Fruit fly (Drosophila melanogaster) Kc167 (cell line): ENCODE results near the gene ssh.

Experiments used
- Myc ChIP-seq: fragments of >200 bp; optimal IDR thresholded peaks from 2 replicates; lab custom pipeline; 2017; ENCODE audit warnings: missing external identifiers
- Sin3A ChIP-seq: fragments of >200 bp; optimal IDR thresholded peaks from 2 replicates; lab custom pipeline; 2018; ENCODE audit warnings: missing external identifiers
- h ChIP-seq: fragments of >200 bp; optimal IDR thresholded peaks from 3 replicates; lab custom pipeline; 2018; ENCODE audit warnings: missing external identifiers
- psq ChIP-seq: fragments of >200 bp; optimal IDR thresholded peaks from 2 replicates; lab custom pipeline; 2017; ENCODE audit warnings: missing external identifiers
- ttk ChIP-seq: sonication (Bioruptor generic); optimal IDR thresholded peaks from 2 replicates; lab custom pipeline; 2017; ENCODE audit warnings: missing external identifiers

DNA sequence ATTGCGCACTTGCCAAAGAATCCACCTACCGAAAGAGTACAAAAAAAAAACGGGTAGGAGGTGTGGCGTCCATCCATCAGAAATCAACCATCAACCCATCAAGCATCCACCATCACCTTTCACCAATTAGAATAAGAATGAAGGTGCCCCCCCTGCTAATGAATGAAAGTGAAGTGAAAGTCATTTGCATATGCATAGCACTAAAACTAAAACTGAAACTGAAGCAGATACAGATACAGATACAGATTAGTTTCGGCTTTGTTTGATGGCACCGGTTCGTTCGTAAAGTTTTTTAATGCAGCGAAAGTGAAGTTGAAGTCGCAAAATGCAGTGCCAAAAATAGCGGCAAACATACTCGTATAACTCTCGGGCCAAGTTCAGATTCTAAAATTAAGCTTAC lies 23.3 kb upstream of the ssh start:
- TF ChIP-seq ttk (lab: Kevin White, UChicago) (no peak), Myc (no peak), psq (lab: Kevin White, UChicago) (no peak), h (lab: Kevin White, UChicago) (no peak), Sin3A (no peak)
